Worm (Caenorhabditis elegans) whole organism, L4/young adult: Measurements from ENCODE around the gene nhr-204.

ENCODE experiments used
- W03F9.2 ChIP-seq: fragments of 150-350 bp; optimal IDR thresholded peaks from 2 replicates; lab custom pipeline; 2014; ENCODE audit warnings: missing biosample characterization, missing genetic modification characterization
- dao-5 ChIP-seq: sonication (generic microtip); optimal IDR thresholded peaks from 2 replicates; lab custom pipeline; 2016; ENCODE audit warnings: missing genotype, missing genetic modification characterization, moderate library complexity, missing compliant biosample characterization
- him-1 ChIP-seq: sonication (generic microtip); optimal IDR thresholded peaks from 2 replicates; lab custom pipeline; 2016; ENCODE audit warnings: missing genotype, missing genetic modification reagents, missing genetic modification characterization, missing compliant biosample characterization

DNA sequence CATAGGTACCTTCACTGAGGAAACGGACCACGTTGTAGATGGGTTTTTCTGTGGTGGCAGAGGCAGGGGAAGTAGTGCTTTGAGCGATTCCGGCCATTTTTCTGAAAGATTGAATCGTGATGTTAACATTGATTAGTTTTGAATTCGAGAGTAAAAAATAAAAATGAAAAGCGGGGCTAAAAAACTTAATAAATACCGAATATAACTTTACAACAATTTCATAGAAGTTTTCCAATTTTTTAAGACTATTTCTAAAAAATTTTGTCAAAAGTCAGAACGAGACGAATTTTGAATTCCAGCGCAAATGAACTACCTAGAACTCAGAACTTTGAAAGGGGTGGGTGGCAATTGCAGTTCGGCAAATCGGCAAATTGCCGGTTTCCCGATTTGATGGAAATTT lies 24.1 kb downstream of the nhr-204 start, which contains the start of gene kin-33:
- no peak for TF ChIP-seq him-1 (tag; lab: Kevin White, UChicago)
- no peak for TF ChIP-seq dao-5 (tag; lab: Kevin White, UChicago)
- TF ChIP-seq W03F9.2 (tag; lab: Kevin White, UChicago): no peak
